Worm (Caenorhabditis elegans): ENCODE results near the gene F07G11.1.

ce11 chrV:7279090-7279489 is 28.1 kb upstream of the F07G11.1 start, which contains the start of gene C13A2.4:
- TF ChIP-seq ztf-25 (GFP tag; IDR thresholded peaks at IDR 0.05) (no peak), nhr-90 (tag; optimal IDR thresholded peaks at IDR 0.05) (no peak), F52B5.7 (tag; optimal IDR thresholded peaks at IDR 0.05) (no peak), F49E8.2 (tag; optimal IDR thresholded peaks at IDR 0.05; ENCODE audit: insufficient read depth) (no peak), xnd-1 (tag; optimal IDR thresholded peaks at IDR 0.05) (no peak), snpc-1.3 (tag; optimal IDR thresholded peaks at IDR 0.05; ENCODE audit: insufficient read depth) (no peak), lag-1 (GFP tag; IDR thresholded peaks at IDR 0.05) (no peak), F55B11.4 (tag; optimal IDR thresholded peaks at IDR 0.05; ENCODE audit: borderline replicate concordance, insufficient read depth) (no peak), F39B2.1 (GFP tag; IDR thresholded peaks at IDR 0.05) (no peak), lin-26 (GFP tag; IDR thresholded peaks at IDR 0.05) (no peak), ceh-40 (GFP tag; IDR thresholded peaks at IDR 0.05) (no peak), chd-7 (tag; optimal IDR thresholded peaks at IDR 0.05) (no peak), D2030.7 (GFP tag; IDR thresholded peaks at IDR 0.05) (no peak)

Data from whole organism, young adult.